ENCODE assay signal across 4 fruit fly cellular contexts in the genomic region with DNA sequence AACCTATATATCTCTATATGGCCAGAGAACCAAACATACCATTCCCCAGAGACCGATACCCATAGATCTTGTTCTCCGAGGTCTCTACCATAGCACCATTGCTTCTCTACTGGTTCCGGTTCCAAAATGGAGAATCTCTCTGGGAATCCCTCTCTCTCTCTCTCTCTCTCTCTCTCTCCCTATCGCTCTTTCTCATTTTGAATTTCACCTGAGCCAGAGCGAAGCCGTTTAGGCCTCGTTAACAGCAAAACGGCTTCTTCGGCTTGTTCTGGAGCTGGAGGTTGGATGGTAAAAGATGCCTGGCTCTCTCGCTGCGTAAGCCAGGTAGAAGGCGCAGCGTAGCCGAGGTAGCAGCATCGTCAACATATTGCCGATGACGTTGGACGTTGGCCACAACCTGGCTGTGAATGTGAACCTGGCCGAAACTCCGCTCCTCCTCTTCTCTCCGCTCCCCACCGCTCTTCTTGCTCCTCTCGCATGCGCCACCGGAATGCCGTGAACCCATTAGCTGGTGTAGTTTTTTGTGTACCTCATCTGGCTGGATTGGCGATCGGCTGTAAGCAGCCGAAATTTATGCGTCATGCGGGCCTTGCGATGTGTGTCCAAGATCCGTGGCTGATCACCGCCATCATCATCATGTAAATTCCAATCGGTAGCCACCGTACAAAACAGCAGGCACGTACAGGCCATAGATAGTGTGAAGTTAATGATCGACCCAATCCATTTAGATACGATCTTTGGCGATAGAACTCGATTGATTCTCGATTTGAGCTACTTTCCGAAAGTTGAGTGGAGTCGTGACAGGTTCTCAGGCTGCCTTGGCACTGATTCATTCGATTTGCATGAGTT.
TF ChIP-seq lines count a peak whose summit lies in the region.

No protein-coding gene starts in this region.

- TF ChIP-seq CTCF in whole organism, embryonic (GFP tag; optimal IDR thresholded peaks at IDR 0.05; lab: Kevin White, UChicago): no peak

TF ChIP-seq in whole organism, embryonic, 481 proteins besides CTCF, POLR2A, EP300 and RAD21 (continues in another document):
- peak; percentile 78 for TF ChIP-seq crol (GFP tag; IDR thresholded peaks at IDR 0.05; lab: Robert Waterston, UW)
- TF ChIP-seq onecut (GFP tag; IDR thresholded peaks at IDR 0.05; lab: Robert Waterston, UW): no peak
- TF ChIP-seq CG30020 (tag; optimal IDR thresholded peaks at IDR 0.05; lab: Kevin White, UChicago): no peak
- no peak for TF ChIP-seq CG6854 (GFP tag; optimal IDR thresholded peaks at IDR 0.05; lab: Kevin White, UChicago)
- TF ChIP-seq CG12391 (tag; optimal IDR thresholded peaks at IDR 0.05; lab: Kevin White, UChicago): no peak
- no peak for TF ChIP-seq zfh2 (GFP tag; optimal IDR thresholded peaks at IDR 0.05; lab: Kevin White, UChicago)
- peak; percentile 73 for TF ChIP-seq kni (GFP tag; optimal IDR thresholded peaks at IDR 0.05; lab: Kevin White, UChicago)
- TF ChIP-seq CG7357 (GFP tag; IDR thresholded peaks at IDR 0.05; lab: Robert Waterston, UW): no peak
- TF ChIP-seq pros (GFP tag; optimal IDR thresholded peaks at IDR 0.05; lab: Kevin White, UChicago): peak; percentile 39
- TF ChIP-seq CG10431 (GFP tag; optimal IDR thresholded peaks at IDR 0.05; lab: Kevin White, UChicago): no peak
- no peak for TF ChIP-seq da (GFP tag; optimal IDR thresholded peaks at IDR 0.05; lab: Kevin White, UChicago)
- TF ChIP-seq CG10462 (GFP tag; optimal IDR thresholded peaks at IDR 0.05; lab: Kevin White, UChicago): no peak
- no peak for TF ChIP-seq Asciz (GFP tag; optimal IDR thresholded peaks at IDR 0.05; lab: Kevin White, UChicago)
- no peak for TF ChIP-seq eyg (GFP tag; optimal IDR thresholded peaks at IDR 0.05; lab: Kevin White, UChicago)
- peak; percentile 51; the same call in 1 of the 3 replicates for TF ChIP-seq zen2 (GFP tag; IDR thresholded peaks at IDR 0.05; lab: Robert Waterston, UW; ENCODE audit: partially characterized antibody)
- no peak for TF ChIP-seq knrl (GFP tag; IDR thresholded peaks at IDR 0.05; lab: Robert Waterston, UW; ENCODE audit: partially characterized antibody)
- TF ChIP-seq CG7928 (GFP tag; optimal IDR thresholded peaks at IDR 0.05; lab: Kevin White, UChicago): no peak
- TF ChIP-seq Lpt (GFP tag; optimal IDR thresholded peaks at IDR 0.05; lab: Kevin White, UChicago): no peak
- TF ChIP-seq CG33213 (GFP tag; optimal IDR thresholded peaks at IDR 0.05; lab: Kevin White, UChicago): no peak
- TF ChIP-seq Ets65A (GFP tag; lab: Kevin White, UChicago): no peak
- no peak for TF ChIP-seq CG10959 (GFP tag; IDR thresholded peaks at IDR 0.05; lab: Robert Waterston, UW)

TF ChIP-seq in whole organism, prepupa, 60 proteins besides CTCF, POLR2A, EP300 and RAD21 (continues in another document):
- TF ChIP-seq Gug (GFP tag; IDR thresholded peaks at IDR 0.05; lab: Robert Waterston, UW): no peak
- TF ChIP-seq Lpt (GFP tag; optimal IDR thresholded peaks at IDR 0.05; lab: Kevin White, UChicago): peak; percentile 30
- TF ChIP-seq Blimp-1 (GFP tag; optimal IDR thresholded peaks at IDR 0.05; lab: Kevin White, UChicago): no peak
- no peak for TF ChIP-seq Sox15 (GFP tag; optimal IDR thresholded peaks at IDR 0.05; lab: Kevin White, UChicago)
- no peak for TF ChIP-seq Hr4 (GFP tag; optimal IDR thresholded peaks at IDR 0.05; lab: Kevin White, UChicago)
- peak; percentile 41 for TF ChIP-seq CG9139 (GFP tag; optimal IDR thresholded peaks at IDR 0.05; lab: Kevin White, UChicago)
- no peak for TF ChIP-seq CG6808 (GFP tag; optimal IDR thresholded peaks at IDR 0.05; lab: Kevin White, UChicago)
- no peak for TF ChIP-seq Ets96B (tag; optimal IDR thresholded peaks at IDR 0.05; lab: Kevin White, UChicago)
- no peak for TF ChIP-seq CG10631 (GFP tag; optimal IDR thresholded peaks at IDR 0.05; lab: Kevin White, UChicago)
- TF ChIP-seq CG3032 (tag; optimal IDR thresholded peaks at IDR 0.05; lab: Kevin White, UChicago): no peak
- TF ChIP-seq dsx (GFP tag; optimal IDR thresholded peaks at IDR 0.05; lab: Kevin White, UChicago; ENCODE audit: poor library complexity, severe bottlenecking): peak; percentile 26
- TF ChIP-seq CG6854 (GFP tag; optimal IDR thresholded peaks at IDR 0.05; lab: Kevin White, UChicago): no peak
- TF ChIP-seq CG4318 (GFP tag; optimal IDR thresholded peaks at IDR 0.05; lab: Kevin White, UChicago): no peak
- TF ChIP-seq CG34406 (GFP tag; optimal IDR thresholded peaks at IDR 0.05; lab: Kevin White, UChicago): no peak
- TF ChIP-seq ss (GFP tag; optimal IDR thresholded peaks at IDR 0.05; lab: Kevin White, UChicago): peak in 1 of 2 experiments; percentile 16
- TF ChIP-seq fkh (GFP tag; optimal IDR thresholded peaks at IDR 0.05; lab: Kevin White, UChicago): no peak
- TF ChIP-seq CG8119 (GFP tag; IDR thresholded peaks at IDR 0.05; lab: Robert Waterston, UW): no peak
- TF ChIP-seq pdm3 (GFP tag; optimal IDR thresholded peaks at IDR 0.05; lab: Kevin White, UChicago): no peak
- no peak for TF ChIP-seq esn (GFP tag; optimal IDR thresholded peaks at IDR 0.05; lab: Kevin White, UChicago)
- TF ChIP-seq spab (GFP tag; optimal IDR thresholded peaks at IDR 0.05; lab: Kevin White, UChicago): no peak
- peak; percentile 14 for TF ChIP-seq CG3919 (GFP tag; optimal IDR thresholded peaks at IDR 0.05; lab: Kevin White, UChicago)

TF ChIP-seq in whole organism, pupa, 21 proteins besides CTCF, POLR2A, EP300 and RAD21:
- no peak for TF ChIP-seq CG12605 (GFP tag; IDR thresholded peaks at IDR 0.05; lab: Robert Waterston, UW)
- TF ChIP-seq CG34367 (tag; optimal IDR thresholded peaks at IDR 0.05; lab: Kevin White, UChicago): no peak
- TF ChIP-seq CG8159 (tag; optimal IDR thresholded peaks at IDR 0.05; lab: Kevin White, UChicago): no peak
- peak; percentile 70 for TF ChIP-seq EcR (GFP tag; optimal IDR thresholded peaks at IDR 0.05; lab: Kevin White, UChicago)
- TF ChIP-seq gl (tag; optimal IDR thresholded peaks at IDR 0.05; lab: Kevin White, UChicago): no peak
- TF ChIP-seq Pif1B (GFP tag; optimal IDR thresholded peaks at IDR 0.05; lab: Kevin White, UChicago): peak; percentile 57
- TF ChIP-seq CG15710 (tag; optimal IDR thresholded peaks at IDR 0.05; lab: Kevin White, UChicago): no peak
- TF ChIP-seq CG10348 (GFP tag; IDR thresholded peaks at IDR 0.05; lab: Robert Waterston, UW): no peak
- no peak for TF ChIP-seq CG32121 (GFP tag; IDR thresholded peaks at IDR 0.05; lab: Robert Waterston, UW)
- peak; percentile 61; the same call in 2 of the 3 replicates for TF ChIP-seq CG4496 (GFP tag; IDR thresholded peaks at IDR 0.05; lab: Robert Waterston, UW)
- TF ChIP-seq CG9948 (tag; optimal IDR thresholded peaks at IDR 0.05; lab: Kevin White, UChicago): no peak
- TF ChIP-seq rn (GFP tag; IDR thresholded peaks at IDR 0.05; lab: Robert Waterston, UW): no peak
- no peak for TF ChIP-seq Snoo (tag; optimal IDR thresholded peaks at IDR 0.05; lab: Kevin White, UChicago)
- TF ChIP-seq CG8301 (tag; optimal IDR thresholded peaks at IDR 0.05; lab: Kevin White, UChicago): no peak
- no peak for TF ChIP-seq CG14655 (GFP tag; optimal IDR thresholded peaks at IDR 0.05; lab: Kevin White, UChicago)
- no peak; the same call in 2 of the 3 replicates for TF ChIP-seq fd96Ca (GFP tag; IDR thresholded peaks at IDR 0.05; lab: Robert Waterston, UW)
- no peak for TF ChIP-seq CG17806 (tag; optimal IDR thresholded peaks at IDR 0.05; lab: Kevin White, UChicago)
- peak; percentile 24 for TF ChIP-seq CG13204 (GFP tag; optimal IDR thresholded peaks at IDR 0.05; lab: Kevin White, UChicago)
- TF ChIP-seq Ets98B (GFP tag; IDR thresholded peaks at IDR 0.05; lab: Robert Waterston, UW): peak; percentile 48; the same call in 1 of the 2 replicates
- no peak for TF ChIP-seq D1 (tag; optimal IDR thresholded peaks at IDR 0.05; lab: Kevin White, UChicago)
- no peak for TF ChIP-seq Pif1A (GFP tag; optimal IDR thresholded peaks at IDR 0.05; lab: Kevin White, UChicago)

TF ChIP-seq in whole organism, wandering third instar larva, 38 proteins besides CTCF, POLR2A, EP300 and RAD21:
- TF ChIP-seq Rel (GFP tag; optimal IDR thresholded peaks at IDR 0.05; lab: Kevin White, UChicago) (no peak), Rel (tag; optimal IDR thresholded peaks at IDR 0.05; lab: Kevin White, UChicago) (no peak), CrebA (GFP tag; optimal IDR thresholded peaks at IDR 0.05; lab: Kevin White, UChicago; ENCODE audit: borderline replicate concordance) (peak; percentile 73), brk (GFP tag; optimal IDR thresholded peaks at IDR 0.05; lab: Kevin White, UChicago) (no peak), OdsH (GFP tag; optimal IDR thresholded peaks at IDR 0.05; lab: Kevin White, UChicago) (no peak), fru (GFP tag; optimal IDR thresholded peaks at IDR 0.05; lab: Kevin White, UChicago) (peak; percentile 4), sage (GFP tag; optimal IDR thresholded peaks at IDR 0.05; lab: Kevin White, UChicago) (peak; percentile 22), psq (GFP tag; optimal IDR thresholded peaks at IDR 0.05; lab: Kevin White, UChicago) (peak; percentile 23), Mio (GFP tag; optimal IDR thresholded peaks at IDR 0.05; lab: Kevin White, UChicago) (no peak), dl (GFP tag; optimal IDR thresholded peaks at IDR 0.05; lab: Kevin White, UChicago; ENCODE audit: insufficient read depth in 1 of 2, partially characterized antibody in 2 of 2) (peak; percentile 87 to 89), Dif (GFP tag; optimal IDR thresholded peaks at IDR 0.05; lab: Kevin White, UChicago; ENCODE audit: partially characterized antibody) (peak; percentile 87), rgr (GFP tag; optimal IDR thresholded peaks at IDR 0.05; lab: Kevin White, UChicago) (no peak), HLH106 (tag; optimal IDR thresholded peaks at IDR 0.05; lab: Kevin White, UChicago) (no peak), Hr83 (GFP tag; optimal IDR thresholded peaks at IDR 0.05; lab: Kevin White, UChicago; ENCODE audit: poor library complexity, severe bottlenecking) (peak; percentile 36), Vsx2 (GFP tag; optimal IDR thresholded peaks at IDR 0.05; lab: Kevin White, UChicago; ENCODE audit: partially characterized antibody) (peak; percentile 80)
